Fruit fly (Drosophila melanogaster) whole organism, adult: Measurements from ENCODE around the gene CG13050.

Source experiments
- CG11617 ChIP-seq: fragments of 200-800 bp; sonication (Bioruptor generic); optimal IDR thresholded peaks from 2 replicates; lab custom pipeline; 2017; ENCODE audit warnings: mild to moderate bottlenecking, missing biosample characterization, missing genetic modification reagents, missing genetic modification characterization
- CG12768 ChIP-seq: fragments of 200-800 bp; sonication (Bioruptor generic); optimal IDR thresholded peaks from 2 replicates; lab custom pipeline; 2017; ENCODE audit warnings: missing biosample characterization, missing genetic modification characterization, mild to moderate bottlenecking, moderate library complexity, missing genetic modification reagents
- CG14711 ChIP-seq: fragments of 200-800 bp; sonication (Bioruptor generic); optimal IDR thresholded peaks from 2 replicates; lab custom pipeline; 2018; ENCODE audit warnings: missing biosample characterization, mild to moderate bottlenecking, missing genetic modification characterization, moderate library complexity
- CG1620 ChIP-seq: fragments of 200-800 bp; sonication (Bioruptor generic); optimal IDR thresholded peaks from 2 replicates; lab custom pipeline; 2016; ENCODE audit warnings: missing biosample characterization, missing genetic modification characterization
- CG33017 ChIP-seq: fragments of 200-800 bp; sonication (Bioruptor generic); optimal IDR thresholded peaks from 2 replicates; lab custom pipeline; 2018; ENCODE audit warnings: missing biosample characterization, mild to moderate bottlenecking, missing genetic modification characterization, moderate library complexity
- CG5204 ChIP-seq: fragments of 200-800 bp; sonication (Bioruptor generic); optimal IDR thresholded peaks from 2 replicates; lab custom pipeline; 2016; ENCODE audit warnings: missing biosample characterization, missing genetic modification characterization
- CG7045 ChIP-seq: fragments of 200-800 bp; sonication (Bioruptor generic); optimal IDR thresholded peaks from 2 replicates; lab custom pipeline; 2017; ENCODE audit warnings: missing biosample characterization, mild to moderate bottlenecking, missing genetic modification characterization
- CG7101 ChIP-seq: fragments of 200-800 bp; sonication (Bioruptor generic); optimal IDR thresholded peaks from 2 replicates; lab custom pipeline; 2018; ENCODE audit warnings: missing biosample characterization, mild to moderate bottlenecking, missing genetic modification characterization, moderate library complexity
- Clk ChIP-seq: fragments of 200-800 bp; sonication (Bioruptor generic); optimal IDR thresholded peaks from 2 replicates; lab custom pipeline; 2017; ENCODE audit warnings: missing biosample characterization, missing genetic modification characterization
- Crg-1 ChIP-seq: fragments of 200-800 bp; sonication (Bioruptor generic); optimal IDR thresholded peaks from 2 replicates; lab custom pipeline; 2016; ENCODE audit warnings: missing biosample characterization, missing genetic modification characterization
- Hr96 ChIP-seq: fragments of 200-800 bp; sonication (Bioruptor generic); optimal IDR thresholded peaks from 2 replicates; lab custom pipeline; 2016; ENCODE audit warnings: missing biosample characterization, missing genetic modification characterization
- Mnt ChIP-seq: fragments of 200-800 bp; sonication (Bioruptor generic); optimal IDR thresholded peaks from 2 replicates; lab custom pipeline; 2016; ENCODE audit warnings: missing biosample characterization, mild to moderate bottlenecking, missing genetic modification characterization
- bab1 ChIP-seq: fragments of 200-800 bp; sonication (Bioruptor generic); optimal IDR thresholded peaks from 3 replicates; lab custom pipeline; 2019; ENCODE audit warnings: missing biosample characterization, mild to moderate bottlenecking, missing genetic modification characterization, moderate library complexity
- cic ChIP-seq: fragments of 200-800 bp; sonication (Bioruptor generic); optimal IDR thresholded peaks from 2 replicates; lab custom pipeline; 2017; ENCODE audit warnings: missing biosample characterization, mild to moderate bottlenecking, missing genetic modification characterization, moderate library complexity
- cnc ChIP-seq, 2 experiments: fragments of >200 bp; optimal IDR thresholded peaks; 2 replicates each; lab custom pipeline; 2017
- kay ChIP-seq: fragments of 200-800 bp; sonication (Bioruptor generic); peaks from one replicate; lab custom pipeline; 2016; ENCODE audit warnings: missing biosample characterization, missing genetic modification characterization, borderline replicate concordance
- ovo ChIP-seq: fragments of 200-800 bp; sonication (Bioruptor generic); optimal IDR thresholded peaks from 2 replicates; lab custom pipeline; 2016; ENCODE audit warnings: missing biosample characterization, missing genetic modification characterization
- pad ChIP-seq: fragments of 200-800 bp; sonication (Bioruptor generic); optimal IDR thresholded peaks from 3 replicates; lab custom pipeline; 2017; ENCODE audit warnings: missing biosample characterization, missing genetic modification characterization, mild to moderate bottlenecking, moderate library complexity, missing genetic modification reagents
- tj ChIP-seq: fragments of 200-800 bp; sonication (Bioruptor generic); optimal IDR thresholded peaks from 3 replicates; lab custom pipeline; 2017; ENCODE audit warnings: missing biosample characterization, mild to moderate bottlenecking, missing genetic modification characterization, moderate library complexity
- toe ChIP-seq: fragments of 200-800 bp; sonication (Bioruptor generic); optimal IDR thresholded peaks from 2 replicates; lab custom pipeline; 2016; ENCODE audit warnings: missing biosample characterization, missing genetic modification characterization

Gene CG13050

dm6 chr3L:16317724-16318123 is 38.7 kb upstream of the CG13050 start, which contains the start of gene Nplp3:
Gene Nplp3, plus strand, starts transcription at chr3L:16318024.
- no peak for TF ChIP-seq cnc (optimal IDR thresholded peaks at IDR 0.05; lab: Kevin White, UChicago)
- TF ChIP-seq CG12768 (GFP tag; lab: Kevin White, UChicago), result no peak
- TF ChIP-seq Clk (GFP tag; lab: Kevin White, UChicago), result no peak

- TF ChIP-seq Crg-1 (GFP tag; lab: Kevin White, UChicago), result no peak
These were observed 34.9 kb upstream of the CG13050 start, which contains the start of gene CG13062 for dm6 chr3L:16313985-16314384. Gene CG13062, plus strand, starts transcription at chr3L:16314285.

dm6 chr3L:16309972-16310371 is 30.9 kb upstream of the CG13050 start:
- no peak for TF ChIP-seq CG14711 (tag; lab: Kevin White, UChicago)
- TF ChIP-seq CG7045, result no peak
- TF ChIP-seq CG7101 (tag; lab: Kevin White, UChicago), result no peak
- no peak for TF ChIP-seq pad (GFP tag; lab: Kevin White, UChicago)
- peak; percentile 32 for TF ChIP-seq CG5204 (GFP tag; lab: Kevin White, UChicago)

- TF ChIP-seq pad (GFP tag; lab: Kevin White, UChicago) (no peak), CG14711 (tag; lab: Kevin White, UChicago) (no peak), Hr96 (GFP tag; lab: Kevin White, UChicago) (no peak), CG11617 (GFP tag; lab: Kevin White, UChicago) (no peak), kay (no peak), CG7101 (tag; lab: Kevin White, UChicago) (no peak), CG7045 (no peak), cnc (optimal IDR thresholded peaks at IDR 0.05; lab: Kevin White, UChicago) (no peak), tj (GFP tag; lab: Kevin White, UChicago) (no peak), toe (GFP tag; lab: Kevin White, UChicago) (no peak), cic (GFP tag; lab: Kevin White, UChicago) (no peak), CG5204 (GFP tag; lab: Kevin White, UChicago) (no peak), CG12768 (GFP tag; lab: Kevin White, UChicago) (no peak), bab1 (GFP tag; lab: Kevin White, UChicago) (no peak), CG1620 (no peak)
These were observed 29.3 kb upstream of the CG13050 start, which contains the start of gene CG13042 for dm6 chr3L:16308380-16308779. Gene CG13042, minus strand, starts transcription at chr3L:16308480.

- no peak for TF ChIP-seq CG5204 (GFP tag; lab: Kevin White, UChicago)
- no peak for TF ChIP-seq CG14711 (tag; lab: Kevin White, UChicago)
- no peak for TF ChIP-seq CG1620
These were observed 27.0 kb upstream of the CG13050 start, which contains the start of the genes CG13043 and CG13063 for dm6 chr3L:16305820-16306650. Gene CG13043, minus strand, starts transcription at chr3L:16305870. Gene CG13063, plus strand, starts transcription at chr3L:16306600.

- TF ChIP-seq tj (GFP tag; lab: Kevin White, UChicago), result no peak
- no peak for TF ChIP-seq CG14711 (tag; lab: Kevin White, UChicago)
- TF ChIP-seq toe (GFP tag; lab: Kevin White, UChicago), result no peak
- TF ChIP-seq CG11617 (GFP tag; lab: Kevin White, UChicago), result no peak
- no peak for TF ChIP-seq ovo (GFP tag; lab: Kevin White, UChicago)
- TF ChIP-seq cnc (optimal IDR thresholded peaks at IDR 0.05; lab: Kevin White, UChicago), result no peak
- no peak for TF ChIP-seq CG33017 (tag; lab: Kevin White, UChicago)
- no peak for TF ChIP-seq Crg-1 (GFP tag; lab: Kevin White, UChicago)
- no peak for TF ChIP-seq CG7045
- TF ChIP-seq CG7101 (tag; lab: Kevin White, UChicago), result no peak
- no peak for TF ChIP-seq kay
- no peak for TF ChIP-seq bab1 (GFP tag; lab: Kevin White, UChicago)
- no peak for TF ChIP-seq cic (GFP tag; lab: Kevin White, UChicago)
- TF ChIP-seq CG1620, result no peak
- no peak for TF ChIP-seq Mnt (GFP tag; lab: Kevin White, UChicago)
- TF ChIP-seq Clk (GFP tag; lab: Kevin White, UChicago), result no peak
- TF ChIP-seq CG5204 (GFP tag; lab: Kevin White, UChicago), result no peak
These were observed 24.9 kb upstream of the CG13050 start, which contains the start of gene CG43249 for dm6 chr3L:16303982-16304381. Gene CG43249, plus strand, starts transcription at chr3L:16304282.

- TF ChIP-seq Crg-1 (GFP tag; lab: Kevin White, UChicago), result no peak
- no peak for TF ChIP-seq CG1620
- TF ChIP-seq tj (GFP tag; lab: Kevin White, UChicago), result no peak
- no peak for TF ChIP-seq cnc (optimal IDR thresholded peaks at IDR 0.05; lab: Kevin White, UChicago)
- TF ChIP-seq cic (GFP tag; lab: Kevin White, UChicago), result no peak
- TF ChIP-seq CG5204 (GFP tag; lab: Kevin White, UChicago), result no peak
- no peak for TF ChIP-seq CG12768 (GFP tag; lab: Kevin White, UChicago)
- TF ChIP-seq CG7045, result no peak
- TF ChIP-seq ovo (GFP tag; lab: Kevin White, UChicago), result no peak
- TF ChIP-seq Clk (GFP tag; lab: Kevin White, UChicago), result no peak
- no peak for TF ChIP-seq CG7101 (tag; lab: Kevin White, UChicago)
- no peak for TF ChIP-seq pad (GFP tag; lab: Kevin White, UChicago)
- TF ChIP-seq CG11617 (GFP tag; lab: Kevin White, UChicago), result no peak
- no peak for TF ChIP-seq Hr96 (GFP tag; lab: Kevin White, UChicago)
- no peak for TF ChIP-seq kay
- TF ChIP-seq CG33017 (tag; lab: Kevin White, UChicago), result no peak
- TF ChIP-seq Mnt (GFP tag; lab: Kevin White, UChicago), result no peak
These were observed 24.0 kb upstream of the CG13050 start, which contains the start of gene CG13044 for dm6 chr3L:16303078-16303477. Gene CG13044, minus strand, starts transcription at chr3L:16303178.
